Worm (Caenorhabditis elegans) whole organism, late embryonic: ENCODE data around the gene txt-18.

Source experiments
- C08G9.2 ChIP-seq: sonication (generic microtip); optimal IDR thresholded peaks from 2 replicates; lab custom pipeline; 2016; ENCODE audit warnings: mild to moderate bottlenecking, missing genetic modification characterization, moderate library complexity, missing compliant biosample characterization
- ceh-9 ChIP-seq: sonication (generic microtip); optimal IDR thresholded peaks from 2 replicates; lab custom pipeline; 2016; ENCODE audit warnings: mild to moderate bottlenecking, missing genetic modification characterization, inconsistent platforms, missing compliant biosample characterization
- hlh-13 ChIP-seq: fragments of 200-800 bp; sonication (Bioruptor generic); optimal IDR thresholded peaks from 2 replicates; lab custom pipeline; 2018; ENCODE audit warnings: mild to moderate bottlenecking, missing genetic modification characterization, missing compliant biosample characterization
- lin-11 ChIP-seq: fragments of 200-800 bp; sonication (Bioruptor generic); optimal IDR thresholded peaks from 2 replicates; lab custom pipeline; 2018; ENCODE audit warnings: mild to moderate bottlenecking, missing genetic modification characterization, missing compliant biosample characterization
- pqm-1 ChIP-seq: sonication (generic microtip); optimal IDR thresholded peaks from 2 replicates; lab custom pipeline; 2016; ENCODE audit warnings: missing genetic modification characterization, missing compliant biosample characterization
- sox-4 ChIP-seq: sonication (generic microtip); optimal IDR thresholded peaks from 2 replicates; lab custom pipeline; 2017; ENCODE audit warnings: mild to moderate bottlenecking, missing genetic modification characterization, inconsistent platforms, missing compliant biosample characterization

DNA sequence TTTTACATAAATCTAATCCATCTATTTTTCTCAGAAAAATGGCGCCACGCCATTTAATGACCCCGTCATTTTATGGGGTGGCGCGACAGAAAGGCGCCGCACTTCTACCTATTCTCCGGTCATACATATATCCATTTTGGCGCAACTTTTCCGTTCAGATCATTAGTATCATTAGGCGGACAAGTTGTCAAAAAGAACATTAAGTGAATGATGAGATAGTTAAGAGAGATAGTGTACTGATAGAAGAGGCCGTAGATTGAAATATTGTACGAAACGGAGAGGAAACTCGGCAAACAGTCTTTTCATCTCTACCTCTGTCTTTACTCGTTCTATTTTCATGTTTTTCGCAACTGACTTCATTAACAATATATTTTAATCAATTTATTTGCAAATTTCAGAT is 19.8 kb upstream of the txt-18 start, which contains the start of gene sma-6:
- TF ChIP-seq C08G9.2 (tag; lab: Kevin White, UChicago) (no peak), pqm-1 (tag; lab: Kevin White, UChicago) (no peak), lin-11 (tag; lab: Kevin White, UChicago) (no peak), sox-4 (tag; lab: Kevin White, UChicago) (no peak), ceh-9 (no peak), hlh-13 (GFP tag; lab: Kevin White, UChicago) (no peak)
